Fruit fly (Drosophila melanogaster) whole organism, embryonic: ENCODE results near the gene CG13842.
A peak's percentile ranks its signal among the peaks of the same experiment; 100 is the strongest.

Source experiments
- ATbp ChIP-seq: fragments of 200-800 bp; sonication (Bioruptor generic); optimal IDR thresholded peaks from 2 replicates; lab custom pipeline; 2017; ENCODE audit warnings: missing biosample characterization, mild to moderate bottlenecking, missing genetic modification characterization, missing genetic modification reagents
- BEAF-32 ChIP-seq: fragments of 200-800 bp; sonication (Bioruptor generic); optimal IDR thresholded peaks from 3 replicates; lab custom pipeline; 2017; ENCODE audit warnings: missing biosample characterization, missing genetic modification characterization, mild to moderate bottlenecking, moderate library complexity, missing genetic modification reagents
- Bdp1 ChIP-seq: fragments of 200-800 bp; sonication (Bioruptor generic); optimal IDR thresholded peaks from 3 replicates; lab custom pipeline; 2016; ENCODE audit warnings: missing biosample characterization, missing genetic modification characterization
- CG11085 ChIP-seq: fragments of 200-800 bp; sonication (Bioruptor generic); IDR thresholded peaks from 2 replicates; pipeline ENCODE4 v1.3.6; 2022; ENCODE audit warnings: missing biosample characterization, missing genetic modification characterization
- CG12104 ChIP-seq: fragments of 200-800 bp; sonication (Bioruptor generic); optimal IDR thresholded peaks from 3 replicates; lab custom pipeline; 2016; ENCODE audit warnings: missing biosample characterization, missing genetic modification characterization
- CG14441 ChIP-seq: fragments of 200-800 bp; sonication (Bioruptor generic); IDR thresholded peaks from 2 replicates; pipeline ENCODE4 v1.3.6; 2022; ENCODE audit warnings: missing biosample characterization, missing genetic modification characterization
- CG14667 ChIP-seq: fragments of 200-800 bp; sonication (Bioruptor generic); IDR thresholded peaks from 2 replicates; pipeline ENCODE4 v1.3.6; 2022; ENCODE audit warnings: missing biosample characterization, missing genetic modification characterization
- CG14965 ChIP-seq: fragments of 200-800 bp; sonication (Bioruptor generic); optimal IDR thresholded peaks from 2 replicates; lab custom pipeline; 2016; ENCODE audit warnings: missing biosample characterization, missing genetic modification characterization, borderline replicate concordance
- CG15696 ChIP-seq: fragments of 200-800 bp; sonication (Bioruptor generic); optimal IDR thresholded peaks from 2 replicates; lab custom pipeline; 2019; ENCODE audit warnings: missing biosample characterization, mild to moderate bottlenecking, missing genetic modification characterization, moderate library complexity
- CG17359 ChIP-seq: fragments of 200-800 bp; sonication (Bioruptor generic); optimal IDR thresholded peaks from 3 replicates; lab custom pipeline; 2018; ENCODE audit warnings: missing biosample characterization, mild to moderate bottlenecking, missing genetic modification characterization, moderate library complexity
- CG2116 ChIP-seq: fragments of 200-800 bp; sonication (Bioruptor generic); optimal IDR thresholded peaks from 3 replicates; lab custom pipeline; 2018; ENCODE audit warnings: missing biosample characterization, mild to moderate bottlenecking, missing genetic modification characterization
- CG2712 ChIP-seq: fragments of 200-800 bp; optimal IDR thresholded peaks from 3 replicates; lab custom pipeline; 2019; ENCODE audit warnings: missing biosample characterization, mild to moderate bottlenecking, missing genetic modification characterization, moderate library complexity
- CG31388 ChIP-seq: fragments of 200-800 bp; sonication (Bioruptor generic); optimal IDR thresholded peaks from 2 replicates; lab custom pipeline; 2016; ENCODE audit warnings: missing biosample characterization, missing genetic modification characterization
- CG3163 ChIP-seq: fragments of 200-800 bp; sonication (Bioruptor generic); optimal IDR thresholded peaks from 3 replicates; lab custom pipeline; 2016; ENCODE audit warnings: missing biosample characterization, missing genetic modification characterization
- CG32767 ChIP-seq: fragments of 200-800 bp; sonication (Bioruptor generic); IDR thresholded peaks from 2 replicates; pipeline ENCODE4 v1.3.6; 2022; ENCODE audit warnings: missing biosample characterization, missing genetic modification characterization
- CG42726 ChIP-seq: fragments of 200-800 bp; sonication (Bioruptor generic); IDR thresholded peaks from 2 replicates; pipeline ENCODE4 v1.3.6; 2022; ENCODE audit warnings: missing biosample characterization, missing genetic modification characterization; ENCODE audit not compliant: partially characterized antibody
- CG4617 ChIP-seq: fragments of 200-800 bp; sonication (Bioruptor generic); optimal IDR thresholded peaks from 3 replicates; lab custom pipeline; 2016; ENCODE audit warnings: missing biosample characterization, missing genetic modification characterization, borderline replicate concordance
- CG6689 ChIP-seq: fragments of 200-800 bp; sonication (Bioruptor generic); IDR thresholded peaks from 2 replicates; pipeline ENCODE4 v1.3.6; 2022; ENCODE audit warnings: missing biosample characterization, missing genetic modification characterization
- CG6765 ChIP-seq: fragments of 200-800 bp; sonication (Bioruptor generic); optimal IDR thresholded peaks from 3 replicates; lab custom pipeline; 2017; ENCODE audit warnings: missing biosample characterization, mild to moderate bottlenecking, missing genetic modification characterization
- CG8924 ChIP-seq: fragments of 200-800 bp; optimal IDR thresholded peaks from 3 replicates; lab custom pipeline; 2019; ENCODE audit warnings: missing biosample characterization, mild to moderate bottlenecking, missing genetic modification characterization, moderate library complexity
- CG9797 ChIP-seq: fragments of 200-800 bp; sonication (Bioruptor generic); optimal IDR thresholded peaks from 3 replicates; lab custom pipeline; 2018; ENCODE audit warnings: missing biosample characterization, mild to moderate bottlenecking, missing genetic modification characterization
- D ChIP-seq, 2 experiments: fragments of 200-800 bp in 1 of 2; fragments of >200 bp in 1 of 2; sonication (Bioruptor generic) in 1 of 2; optimal IDR thresholded peaks; 2 replicates in 1 of 2; 3 replicates in 1 of 2; lab custom pipeline; 2017; ENCODE audit warnings: mild to moderate bottlenecking in 1 of 2, missing biosample characterization in 1 of 2, missing genetic modification characterization in 1 of 2, missing genetic modification reagents in 1 of 2
- Dbx ChIP-seq: fragments of 200-800 bp; sonication (Bioruptor generic); IDR thresholded peaks from 3 replicates; pipeline ENCODE4 v1.3.6; 2022; ENCODE audit warnings: missing biosample characterization, missing genetic modification characterization
- Deaf1 ChIP-seq: fragments of 200-800 bp; optimal IDR thresholded peaks from 3 replicates; lab custom pipeline; 2019; ENCODE audit warnings: missing biosample characterization, mild to moderate bottlenecking, missing genetic modification characterization, moderate library complexity
- Dfd ChIP-seq, 2 experiments: fragments of >200 bp; optimal IDR thresholded peaks; 2 replicates each; lab custom pipeline; 2017; ENCODE audit warnings: missing biosample characterization in 2 of 2, missing genetic modification characterization in 2 of 2
- Eip74EF ChIP-seq, 2 experiments: fragments of 200-800 bp in 1 of 2; fragments of >200 bp in 1 of 2; sonication (Bioruptor generic) in 1 of 2; optimal IDR thresholded peaks; 2 replicates each; lab custom pipeline; 2017 to 2019; ENCODE audit warnings: missing biosample characterization in 2 of 2, missing genetic modification characterization in 2 of 2, mild to moderate bottlenecking in 1 of 2, moderate library complexity in 1 of 2
- Ets65A ChIP-seq: fragments of 200-800 bp; sonication (Bioruptor generic); peaks from one replicate; lab custom pipeline; 2016; ENCODE audit warnings: missing biosample characterization, missing genetic modification characterization
- HLHmδ ChIP-seq: fragments of 200-800 bp; sonication (Bioruptor generic); optimal IDR thresholded peaks from 2 replicates; lab custom pipeline; 2018; ENCODE audit warnings: missing biosample characterization, mild to moderate bottlenecking, missing genetic modification characterization, moderate library complexity
- HmgD ChIP-seq: fragments of 200-800 bp; sonication (Bioruptor generic); optimal IDR thresholded peaks from 3 replicates; lab custom pipeline; 2016; ENCODE audit warnings: missing biosample characterization, missing genetic modification characterization
- Kr ChIP-seq: fragments of 200-800 bp; sonication (Bioruptor generic); optimal IDR thresholded peaks from 2 replicates; lab custom pipeline; 2017; ENCODE audit warnings: missing biosample characterization, mild to moderate bottlenecking, missing genetic modification characterization
- MBD-R2 ChIP-seq: fragments of 200-800 bp; sonication (Bioruptor generic); IDR thresholded peaks from 2 replicates; pipeline ENCODE4 v1.3.6; 2022; ENCODE audit warnings: missing biosample characterization, missing genetic modification characterization
- NFAT ChIP-seq: fragments of 200-800 bp; sonication (Bioruptor generic); IDR thresholded peaks from 2 replicates; pipeline ENCODE4 v1.3.6; 2022; ENCODE audit warnings: missing biosample characterization, missing genetic modification characterization
- Poxn ChIP-seq: fragments of 200-800 bp; sonication (Bioruptor generic); IDR thresholded peaks from 2 replicates; pipeline ENCODE4 v1.3.6; 2022; ENCODE audit warnings: missing biosample characterization, missing genetic modification characterization
- Rfx ChIP-seq: fragments of 200-800 bp; sonication (Bioruptor generic); IDR thresholded peaks from 2 replicates; pipeline ENCODE4 v1.3.6; 2022; ENCODE audit warnings: missing biosample characterization, missing genetic modification characterization
- Rx ChIP-seq: fragments of 200-800 bp; sonication (Bioruptor generic); IDR thresholded peaks from 2 replicates; pipeline ENCODE4 v1.3.6; 2022; ENCODE audit warnings: missing biosample characterization, missing genetic modification characterization
- ap ChIP-seq: fragments of 200-800 bp; sonication (Bioruptor generic); IDR thresholded peaks from 2 replicates; pipeline ENCODE4 v1.3.6; 2022; ENCODE audit warnings: missing biosample characterization, missing genetic modification characterization
- ato ChIP-seq: fragments of 200-800 bp; sonication (Bioruptor generic); IDR thresholded peaks from 2 replicates; pipeline ENCODE4 v1.3.6; 2022; ENCODE audit warnings: missing biosample characterization, missing genetic modification characterization; ENCODE audit not compliant: partially characterized antibody
- bab2 ChIP-seq: fragments of 200-800 bp; sonication (Bioruptor generic); optimal IDR thresholded peaks from 2 replicates; lab custom pipeline; 2016; ENCODE audit warnings: missing biosample characterization, missing genetic modification characterization
- cg ChIP-seq: fragments of 200-800 bp; sonication (Bioruptor generic); optimal IDR thresholded peaks from 3 replicates; lab custom pipeline; 2019; ENCODE audit warnings: missing biosample characterization, mild to moderate bottlenecking, missing genetic modification characterization, moderate library complexity
- cwo ChIP-seq: fragments of 200-800 bp; sonication (Bioruptor generic); optimal IDR thresholded peaks from 3 replicates; lab custom pipeline; 2017; ENCODE audit warnings: missing biosample characterization, missing genetic modification characterization, mild to moderate bottlenecking, moderate library complexity, missing genetic modification reagents
- dmrt99B ChIP-seq: fragments of 200-800 bp; sonication (Bioruptor generic); optimal IDR thresholded peaks from 2 replicates; lab custom pipeline; 2018; ENCODE audit warnings: missing biosample characterization, mild to moderate bottlenecking, missing genetic modification characterization, moderate library complexity
- ftz-f1 ChIP-seq: fragments of 200-800 bp; sonication (Bioruptor generic); optimal IDR thresholded peaks from 2 replicates; lab custom pipeline; 2016; ENCODE audit warnings: missing biosample characterization, missing genetic modification characterization
- gce ChIP-seq: fragments of 200-800 bp; sonication (Bioruptor generic); IDR thresholded peaks from 3 replicates; pipeline ENCODE4 v1.3.6; 2022; ENCODE audit warnings: missing biosample characterization, missing genetic modification characterization
- hkb ChIP-seq, 2 experiments: fragments of 200-800 bp in 1 of 2; fragments of >200 bp in 1 of 2; sonication (Bioruptor generic) in 1 of 2; IDR thresholded peaks in 1 of 2; optimal IDR thresholded peaks in 1 of 2; 2 replicates each; pipeline versions ENCODE4 v1.3.6 to Lab custom; 2017 to 2022; ENCODE audit warnings: missing biosample characterization in 1 of 2, missing genetic modification characterization in 1 of 2
- kni ChIP-seq: fragments of 200-800 bp; sonication (Bioruptor generic); optimal IDR thresholded peaks from 3 replicates; lab custom pipeline; 2017; ENCODE audit warnings: mild to moderate bottlenecking, missing biosample characterization, missing genetic modification reagents, missing genetic modification characterization
- pb ChIP-seq: fragments of 200-800 bp; sonication (Bioruptor generic); optimal IDR thresholded peaks from 3 replicates; lab custom pipeline; 2016; ENCODE audit warnings: missing biosample characterization, missing genetic modification characterization
- peb ChIP-seq: fragments of 200-800 bp; sonication (Bioruptor generic); IDR thresholded peaks from 2 replicates; pipeline ENCODE4 v1.3.6; 2022; ENCODE audit warnings: missing biosample characterization, missing genetic modification characterization
- sd ChIP-seq: fragments of 200-800 bp; sonication (Bioruptor generic); optimal IDR thresholded peaks from 3 replicates; lab custom pipeline; 2018; ENCODE audit warnings: missing biosample characterization, mild to moderate bottlenecking, missing genetic modification characterization, moderate library complexity
- seq ChIP-seq: fragments of 200-800 bp; sonication (Bioruptor generic); IDR thresholded peaks from 2 replicates; pipeline ENCODE4 v1.3.6; 2022; ENCODE audit warnings: missing biosample characterization, missing genetic modification characterization
- sob ChIP-seq: fragments of 200-800 bp; sonication (Bioruptor generic); IDR thresholded peaks from 2 replicates; pipeline ENCODE4 v1.3.6; 2022; ENCODE audit warnings: missing biosample characterization, missing genetic modification characterization
- vnd ChIP-seq: fragments of 200-800 bp; sonication (Bioruptor generic); IDR thresholded peaks from 3 replicates; pipeline ENCODE4 v1.3.6; 2022; ENCODE audit warnings: missing biosample characterization, missing genetic modification characterization; ENCODE audit not compliant: partially characterized antibody

The CG13842 gene

DNA sequence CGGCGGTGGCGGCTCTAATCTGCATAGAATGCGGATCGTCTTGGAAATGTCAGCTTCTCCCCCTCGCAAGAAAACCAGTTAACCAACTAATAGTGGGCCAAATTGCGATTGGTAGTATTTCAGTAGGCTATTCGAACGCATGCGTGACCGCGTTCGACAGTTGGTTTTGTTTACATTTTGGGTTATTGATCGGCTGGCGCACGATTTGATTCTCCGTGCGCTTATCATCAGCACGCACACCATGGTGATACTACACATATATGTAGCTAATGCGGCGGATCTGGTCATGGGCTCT lies 46.5 kb upstream of the CG13842 start (continued):
- TF ChIP-seq MBD-R2 (GFP tag; lab: Robert Waterston, UW) (no peak), CG15696 (tag; lab: Kevin White, UChicago) (no peak), CG14965 (no peak), Poxn (no peak), Rfx (GFP tag; lab: Robert Waterston, UW) (no peak), ap (GFP tag; lab: Robert Waterston, UW) (no peak), Deaf1 (tag; lab: Kevin White, UChicago) (peak; percentile 90), CG6765 (GFP tag; lab: Kevin White, UChicago) (no peak), vnd (GFP tag; lab: Robert Waterston, UW) (no peak), hkb (optimal IDR thresholded peaks at IDR 0.05; lab: Kevin White, UChicago) (no peak), hkb (GFP tag; IDR thresholded peaks at IDR 0.05; lab: Robert Waterston, UW) (no peak), Ets65A (GFP tag; lab: Kevin White, UChicago) (no peak), Kr (GFP tag; lab: Kevin White, UChicago) (no peak), Dfd (GFP tag; optimal IDR thresholded peaks at IDR 0.05; lab: Kevin White, UChicago) (no peak), CG31388 (GFP tag; lab: Kevin White, UChicago) (no peak), cg (GFP tag; lab: Kevin White, UChicago) (peak; percentile 74), pb (GFP tag; lab: Kevin White, UChicago) (no peak), CG4617 (GFP tag; lab: Kevin White, UChicago) (no peak), CG42726 (0 out of 2 replicates have a peak, but pooled peaks have one; percentile 32), NFAT (GFP tag; lab: Robert Waterston, UW) (no peak), Bdp1 (GFP tag; lab: Kevin White, UChicago) (no peak), CG3163 (GFP tag; lab: Kevin White, UChicago) (no peak), CG8924 (tag; lab: Kevin White, UChicago) (no peak), ato (GFP tag; lab: Robert Waterston, UW) (no peak), BEAF-32 (no peak), CG11085 (GFP tag; lab: Robert Waterston, UW) (no peak), CG14441 (GFP tag; lab: Robert Waterston, UW) (no peak), D (optimal IDR thresholded peaks at IDR 0.05; lab: Kevin White, UChicago) (no peak), D (GFP tag; optimal IDR thresholded peaks at IDR 0.05; lab: Kevin White, UChicago) (no peak), Dbx (GFP tag; lab: Robert Waterston, UW) (0 out of 3 replicates have a peak, but pooled peaks have one; percentile 7), ftz-f1 (GFP tag; lab: Kevin White, UChicago) (peak; percentile 1), CG32767 (GFP tag; lab: Robert Waterston, UW) (no peak), CG14667 (GFP tag; lab: Robert Waterston, UW) (no peak), sob (GFP tag; lab: Robert Waterston, UW) (no peak), gce (GFP tag; lab: Robert Waterston, UW) (no peak), CG9797 (no peak), seq (no peak), Rx (GFP tag; lab: Robert Waterston, UW) (no peak), dmrt99B (tag; lab: Kevin White, UChicago) (no peak), Eip74EF (GFP tag; optimal IDR thresholded peaks at IDR 0.05; lab: Kevin White, UChicago) (no peak), cwo (peak; percentile 53), CG17359 (no peak), kni (GFP tag; lab: Kevin White, UChicago) (no peak), ATbp (GFP tag; lab: Kevin White, UChicago) (no peak), bab2 (GFP tag; lab: Kevin White, UChicago) (no peak), HLHmδ (GFP tag; lab: Kevin White, UChicago) (peak; percentile 50), peb (no peak), sd (peak; percentile 85), CG12104 (GFP tag; lab: Kevin White, UChicago) (no peak), CG2116 (GFP tag; lab: Kevin White, UChicago) (no peak), HmgD (GFP tag; lab: Kevin White, UChicago) (no peak), CG2712 (no peak), CG6689 (GFP tag; lab: Robert Waterston, UW) (no peak)
